Fruit fly (Drosophila melanogaster): ENCODE data around the gene CG11964.

CG11964 gene

DNA sequence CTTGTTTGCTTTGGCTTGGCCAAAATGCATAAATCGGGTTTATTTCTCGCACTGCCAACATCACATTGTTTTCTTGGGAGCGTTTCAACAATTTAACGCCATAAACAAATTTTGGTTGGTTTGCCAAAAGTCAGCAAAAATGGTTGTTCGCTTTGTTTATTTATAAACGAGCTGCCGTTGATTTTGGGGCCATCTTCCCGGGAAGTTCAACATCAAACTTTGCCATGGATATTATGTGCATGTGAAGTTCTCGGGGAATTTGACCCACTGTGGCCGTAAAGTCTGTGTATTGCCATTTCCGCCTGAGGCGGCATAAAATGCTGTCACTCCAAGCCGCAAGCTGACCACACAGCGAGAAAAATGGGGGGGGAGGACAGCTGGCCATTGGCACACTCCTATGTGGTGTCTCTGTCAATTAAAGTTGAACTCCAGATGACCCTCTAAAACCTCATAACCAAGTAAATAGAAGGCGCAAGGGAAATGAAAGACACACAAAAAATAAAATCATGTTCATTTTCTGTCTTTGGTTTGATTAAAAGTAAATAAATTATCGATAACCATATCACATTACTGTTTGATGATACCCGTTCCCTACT is 20.9 kb downstream of the CG11964 start (continued):
- no peak for TF ChIP-seq gsb-n (tag; optimal IDR thresholded peaks at IDR 0.05)
- TF ChIP-seq usp (GFP tag; optimal IDR thresholded peaks at IDR 0.05), result no peak
- no peak for TF ChIP-seq CG12391 (tag; optimal IDR thresholded peaks at IDR 0.05)
- no peak for TF ChIP-seq CG8290 (GFP tag; optimal IDR thresholded peaks at IDR 0.05)
- TF ChIP-seq CG8290 (tag; optimal IDR thresholded peaks at IDR 0.05), result no peak
- no peak for TF ChIP-seq Rx (GFP tag; IDR thresholded peaks at IDR 0.05)
- no peak for TF ChIP-seq Ada2b (GFP tag; IDR thresholded peaks at IDR 0.05)
- TF ChIP-seq zfh2 (GFP tag; optimal IDR thresholded peaks at IDR 0.05), result no peak
- peak; percentile 44 for TF ChIP-seq salm (tag; optimal IDR thresholded peaks at IDR 0.05)
- TF ChIP-seq CG9727 (GFP tag; optimal IDR thresholded peaks at IDR 0.05), result no peak
- peak; percentile 26 for TF ChIP-seq CG1233 (GFP tag; optimal IDR thresholded peaks at IDR 0.05)
- no peak for TF ChIP-seq Stat92E (GFP tag; optimal IDR thresholded peaks at IDR 0.05)
- TF ChIP-seq Dll (GFP tag; IDR thresholded peaks at IDR 0.05; ENCODE audit: partially characterized antibody), result no peak
- TF ChIP-seq CTCF (GFP tag; optimal IDR thresholded peaks at IDR 0.05), result no peak
- no peak for TF ChIP-seq so (GFP tag; IDR thresholded peaks at IDR 0.05)
- no peak for TF ChIP-seq crol (GFP tag; IDR thresholded peaks at IDR 0.05)
- TF ChIP-seq gce (GFP tag; IDR thresholded peaks at IDR 0.05), result no peak
- no peak for TF ChIP-seq B-H1 (GFP tag; IDR thresholded peaks at IDR 0.05)
- no peak for TF ChIP-seq tna (GFP tag; IDR thresholded peaks at IDR 0.05; ENCODE audit: partially characterized antibody)
- TF ChIP-seq Doc3 (GFP tag; IDR thresholded peaks at IDR 0.05; ENCODE audit: partially characterized antibody), result no peak
- no peak for TF ChIP-seq Dek (tag; optimal IDR thresholded peaks at IDR 0.05)
- no peak for TF ChIP-seq odd (GFP tag; optimal IDR thresholded peaks at IDR 0.05)
- TF ChIP-seq cwo (GFP tag; optimal IDR thresholded peaks at IDR 0.05), result no peak
- no peak for TF ChIP-seq az2 (GFP tag; optimal IDR thresholded peaks at IDR 0.05)
- TF ChIP-seq CG34376 (GFP tag; optimal IDR thresholded peaks at IDR 0.05), result no peak
- TF ChIP-seq oc (tag; optimal IDR thresholded peaks at IDR 0.05), result no peak
- no peak for TF ChIP-seq dmrt99B (tag; optimal IDR thresholded peaks at IDR 0.05)
- no peak for TF ChIP-seq Fer2 (tag; optimal IDR thresholded peaks at IDR 0.05)
- no peak for TF ChIP-seq CG15011 (GFP tag; optimal IDR thresholded peaks at IDR 0.05)
- no peak for TF ChIP-seq CG3838 (GFP tag; optimal IDR thresholded peaks at IDR 0.05)
- TF ChIP-seq fd3F (GFP tag; optimal IDR thresholded peaks at IDR 0.05), result no peak
- no peak for TF ChIP-seq NFAT (GFP tag; IDR thresholded peaks at IDR 0.05)
- TF ChIP-seq Camta (GFP tag; optimal IDR thresholded peaks at IDR 0.05), result no peak
- no peak for TF ChIP-seq CG17912 (GFP tag; optimal IDR thresholded peaks at IDR 0.05)
- TF ChIP-seq CG17802 (tag; optimal IDR thresholded peaks at IDR 0.05), result no peak
- no peak for TF ChIP-seq slp2 (GFP tag; optimal IDR thresholded peaks at IDR 0.05)
- TF ChIP-seq MBD-R2 (GFP tag; IDR thresholded peaks at IDR 0.05), result no peak
- no peak for TF ChIP-seq shn (GFP tag; optimal IDR thresholded peaks at IDR 0.05)
- TF ChIP-seq CG2875 (GFP tag; optimal IDR thresholded peaks at IDR 0.05), result no peak
- no peak for TF ChIP-seq prd (optimal IDR thresholded peaks at IDR 0.05)
- no peak for TF ChIP-seq prd (GFP tag; IDR thresholded peaks at IDR 0.05)
- no peak for TF ChIP-seq Side (GFP tag; optimal IDR thresholded peaks at IDR 0.05)
- no peak for TF ChIP-seq wor (GFP tag; IDR thresholded peaks at IDR 0.05)
- no peak for TF ChIP-seq CG5245 (GFP tag; optimal IDR thresholded peaks at IDR 0.05)
- TF ChIP-seq CG2889 (GFP tag; IDR thresholded peaks at IDR 0.05), result no peak
- TF ChIP-seq exex (tag; optimal IDR thresholded peaks at IDR 0.05), result peak; percentile 44
- TF ChIP-seq CG4707 (GFP tag; optimal IDR thresholded peaks at IDR 0.05), result no peak
- no peak for TF ChIP-seq Nf-YA (GFP tag; IDR thresholded peaks at IDR 0.05)
- TF ChIP-seq CG14965 (GFP tag; optimal IDR thresholded peaks at IDR 0.05; ENCODE audit: borderline replicate concordance), result no peak
- TF ChIP-seq C15 (GFP tag; IDR thresholded peaks at IDR 0.05), result no peak
- no peak for TF ChIP-seq pan (optimal IDR thresholded peaks at IDR 0.05)
- peak in 1 of 2 experiments; percentile 28 for TF ChIP-seq pan (GFP tag; optimal IDR thresholded peaks at IDR 0.05 in 1 of 2, IDR thresholded peaks at IDR 0.05 in 1 of 2)
- no peak for TF ChIP-seq CG10654 (GFP tag; optimal IDR thresholded peaks at IDR 0.05)

Measured in whole organism, embryonic.